Fruit fly (Drosophila melanogaster): Measurements from ENCODE around the gene PIG-P.

The PIG-P gene

dm6 chr3R:26099238-26099637 lies 41.2 kb upstream of the PIG-P start (continued):
- no peak for TF ChIP-seq Hr39 (optimal IDR thresholded peaks at IDR 0.05)
- no peak for TF ChIP-seq vfl (GFP tag; optimal IDR thresholded peaks at IDR 0.05)
- TF ChIP-seq sens (GFP tag) = peak; percentile 88
- no peak for TF ChIP-seq Doc2 (GFP tag; IDR thresholded peaks at IDR 0.05)
- TF ChIP-seq Nf-YB (GFP tag; optimal IDR thresholded peaks at IDR 0.05) = peak; percentile 97
- TF ChIP-seq grn (GFP tag; optimal IDR thresholded peaks at IDR 0.05) = peak; percentile 23
- TF ChIP-seq CG11504 (tag; optimal IDR thresholded peaks at IDR 0.05) = no peak
- TF ChIP-seq CG15073 (GFP tag; optimal IDR thresholded peaks at IDR 0.05) = no peak
- TF ChIP-seq CG13624 (GFP tag; optimal IDR thresholded peaks at IDR 0.05) = peak; percentile 5
- peak; percentile 15 for TF ChIP-seq pnt (GFP tag; optimal IDR thresholded peaks at IDR 0.05)
- TF ChIP-seq mam (GFP tag; optimal IDR thresholded peaks at IDR 0.05) = peak; percentile 26
- no peak for TF ChIP-seq Ada2b (GFP tag; IDR thresholded peaks at IDR 0.05)

- peak; percentile 22; the same call in 1 of the 2 replicates for TF ChIP-seq ap (GFP tag; IDR thresholded peaks at IDR 0.05)
- TF ChIP-seq gcm (GFP tag; optimal IDR thresholded peaks at IDR 0.05) = peak; percentile 65
- no peak for TF ChIP-seq CG18011 (GFP tag; optimal IDR thresholded peaks at IDR 0.05)
- peak; percentile 86 for TF ChIP-seq gem (tag; optimal IDR thresholded peaks at IDR 0.05)
- peak; percentile 23 for TF ChIP-seq scrt (GFP tag; optimal IDR thresholded peaks at IDR 0.05)
- TF ChIP-seq toy (GFP tag; IDR thresholded peaks at IDR 0.05) = no peak
- TF ChIP-seq CG10979 (tag; optimal IDR thresholded peaks at IDR 0.05) = peak; percentile 89
- no peak for TF ChIP-seq fd3F (GFP tag; optimal IDR thresholded peaks at IDR 0.05)
- TF ChIP-seq psq (GFP tag; optimal IDR thresholded peaks at IDR 0.05) = no peak
- no peak for TF ChIP-seq CrebB (tag; optimal IDR thresholded peaks at IDR 0.05)
- 0 out of 3 replicates have a peak, but pooled peaks have one; percentile 32 for TF ChIP-seq H15 (GFP tag; IDR thresholded peaks at IDR 0.05)
- TF ChIP-seq Jarid2 (GFP tag; optimal IDR thresholded peaks at IDR 0.05) = no peak
- peak; percentile 28; the same call in 1 of the 3 replicates for TF ChIP-seq ase (GFP tag; IDR thresholded peaks at IDR 0.05)
- TF ChIP-seq CG2875 (GFP tag; optimal IDR thresholded peaks at IDR 0.05) = peak; percentile 51
- TF ChIP-seq Awh (GFP tag; IDR thresholded peaks at IDR 0.05) = no peak
- TF ChIP-seq HmgD (GFP tag; optimal IDR thresholded peaks at IDR 0.05) = no peak
- TF ChIP-seq Doc2 (GFP tag; IDR thresholded peaks at IDR 0.05) = no peak
- no peak for TF ChIP-seq CG10321 (GFP tag; IDR thresholded peaks at IDR 0.05)
- TF ChIP-seq prd (optimal IDR thresholded peaks at IDR 0.05) = no peak
- peak; percentile 72 for TF ChIP-seq prd (GFP tag; IDR thresholded peaks at IDR 0.05)
- peak; percentile 35 for TF ChIP-seq Asciz (GFP tag; optimal IDR thresholded peaks at IDR 0.05)
- TF ChIP-seq otp (GFP tag; IDR thresholded peaks at IDR 0.05) = no peak
- TF ChIP-seq bab2 (GFP tag; optimal IDR thresholded peaks at IDR 0.05) = no peak
- peak; percentile 67 for TF ChIP-seq nom (GFP tag; optimal IDR thresholded peaks at IDR 0.05)
- TF ChIP-seq sisA (GFP tag; IDR thresholded peaks at IDR 0.05) = peak; percentile 23; the same call in 1 of the 2 replicates
- TF ChIP-seq dpn (GFP tag; optimal IDR thresholded peaks at IDR 0.05) = peak in 1 of 2 experiments; percentile 48
- TF ChIP-seq BtbVII (GFP tag; optimal IDR thresholded peaks at IDR 0.05) = peak; percentile 38
- TF ChIP-seq CG6689 (GFP tag; IDR thresholded peaks at IDR 0.05) = peak; percentile 68; the same call in 1 of the 2 replicates
- TF ChIP-seq Sox102F (GFP tag; optimal IDR thresholded peaks at IDR 0.05) = peak; percentile 61
- no peak for TF ChIP-seq CG16863 (GFP tag; optimal IDR thresholded peaks at IDR 0.05)
- TF ChIP-seq Abd-B (GFP tag; optimal IDR thresholded peaks at IDR 0.05) = peak; percentile 53
- TF ChIP-seq Six4 (GFP tag; optimal IDR thresholded peaks at IDR 0.05) = peak; percentile 55
- TF ChIP-seq gsb-n (tag; optimal IDR thresholded peaks at IDR 0.05) = peak; percentile 74
- TF ChIP-seq CG2116 (GFP tag; optimal IDR thresholded peaks at IDR 0.05) = peak; percentile 16
- peak; percentile 48 for TF ChIP-seq NfI (GFP tag; optimal IDR thresholded peaks at IDR 0.05)
- TF ChIP-seq D19A (tag; optimal IDR thresholded peaks at IDR 0.05) = peak; percentile 75
- TF ChIP-seq usp (GFP tag; optimal IDR thresholded peaks at IDR 0.05) = no peak
- TF ChIP-seq Xrp1 (GFP tag; IDR thresholded peaks at IDR 0.05) = peak; percentile 73
- TF ChIP-seq CG8388 (GFP tag; optimal IDR thresholded peaks at IDR 0.05) = peak; percentile 60
Measured at dm6 chr3R:26098502-26099210, 40.6 kb upstream of the PIG-P start, which contains the start of gene dysf. Gene dysf, minus strand, starts transcription at chr3R:26098711.

All from whole organism, embryonic.